Fruit fly (Drosophila melanogaster): ENCODE measurements around the gene CG5916.

- TF ChIP-seq fkh (GFP tag; optimal IDR thresholded peaks at IDR 0.05) (no peak), CG8632 (GFP tag; optimal IDR thresholded peaks at IDR 0.05) (no peak), CG3032 (tag; optimal IDR thresholded peaks at IDR 0.05) (no peak), Hr38 (GFP tag; optimal IDR thresholded peaks at IDR 0.05) (no peak), vri (GFP tag; optimal IDR thresholded peaks at IDR 0.05) (no peak), CG16779 (tag; optimal IDR thresholded peaks at IDR 0.05) (no peak), CG34406 (GFP tag; optimal IDR thresholded peaks at IDR 0.05) (no peak), spab (GFP tag; optimal IDR thresholded peaks at IDR 0.05) (no peak)
These were observed 5.5 kb downstream of the CG5916 start for dm6 chr3R:16152369-16152768.
